Fruit fly (Drosophila melanogaster) whole organism, embryonic: ENCODE results near the gene Atg14.
A peak's percentile ranks its signal among the peaks of the same experiment; 100 is the strongest.

Experiments
- Aef1 ChIP-seq: fragments of 200-800 bp; sonication (Bioruptor generic); IDR thresholded peaks from 3 replicates; pipeline ENCODE4 v1.3.6; 2022; ENCODE audit warnings: missing biosample characterization, missing genetic modification characterization
- Antp ChIP-seq: fragments of 200-800 bp; sonication (Bioruptor generic); optimal IDR thresholded peaks from 3 replicates; lab custom pipeline; 2016; ENCODE audit warnings: missing biosample characterization, missing genetic modification characterization
- Bteb2 ChIP-seq: fragments of 200-800 bp; sonication (Bioruptor generic); optimal IDR thresholded peaks from 2 replicates; lab custom pipeline; 2016; ENCODE audit warnings: missing biosample characterization, missing genetic modification characterization
- CG10959 ChIP-seq: fragments of 200-800 bp; sonication (Bioruptor generic); IDR thresholded peaks from 2 replicates; pipeline ENCODE4 v1.3.6; 2022; ENCODE audit warnings: missing biosample characterization, missing genetic modification characterization
- CG11247 ChIP-seq: fragments of 200-800 bp; sonication (Bioruptor generic); IDR thresholded peaks from 2 replicates; pipeline ENCODE4 v1.3.6; 2022; ENCODE audit warnings: missing biosample characterization, missing genetic modification characterization
- CG12155 ChIP-seq: fragments of 200-800 bp; sonication (Bioruptor generic); optimal IDR thresholded peaks from 3 replicates; lab custom pipeline; 2016; ENCODE audit warnings: missing biosample characterization, missing genetic modification characterization
- CG13624 ChIP-seq: fragments of 200-800 bp; sonication (Bioruptor generic); optimal IDR thresholded peaks from 2 replicates; lab custom pipeline; 2016; ENCODE audit warnings: missing biosample characterization, missing genetic modification characterization
- CG16863 ChIP-seq: fragments of 200-800 bp; sonication (Bioruptor generic); optimal IDR thresholded peaks from 3 replicates; lab custom pipeline; 2016; ENCODE audit warnings: missing biosample characterization, missing genetic modification characterization
- CG17385 ChIP-seq: fragments of 200-800 bp; sonication (Bioruptor generic); optimal IDR thresholded peaks from 3 replicates; lab custom pipeline; 2018; ENCODE audit warnings: missing biosample characterization, mild to moderate bottlenecking, missing genetic modification characterization
- CG17829 ChIP-seq: fragments of 200-800 bp; optimal IDR thresholded peaks from 2 replicates; lab custom pipeline; 2019; ENCODE audit warnings: missing biosample characterization, mild to moderate bottlenecking, missing genetic modification characterization, moderate library complexity
- CG18262 ChIP-seq: fragments of 200-800 bp; optimal IDR thresholded peaks from 3 replicates; lab custom pipeline; 2019; ENCODE audit warnings: missing biosample characterization, mild to moderate bottlenecking, missing genetic modification characterization, moderate library complexity
- CG2129 ChIP-seq: fragments of 200-800 bp; sonication (Bioruptor generic); IDR thresholded peaks from 2 replicates; pipeline ENCODE4 v1.3.6; 2022; ENCODE audit warnings: missing biosample characterization, missing genetic modification characterization; ENCODE audit not compliant: partially characterized antibody
- CG3065 ChIP-seq: fragments of 200-800 bp; sonication (Bioruptor generic); optimal IDR thresholded peaks from 2 replicates; lab custom pipeline; 2016; ENCODE audit warnings: missing biosample characterization, missing genetic modification characterization
- CG31441 ChIP-seq: fragments of 200-800 bp; sonication (Bioruptor generic); IDR thresholded peaks from 2 replicates; pipeline ENCODE4 v1.3.6; 2022; ENCODE audit warnings: missing biosample characterization, missing genetic modification characterization
- CG3281 ChIP-seq: fragments of 200-800 bp; sonication (Bioruptor generic); optimal IDR thresholded peaks from 3 replicates; lab custom pipeline; 2017; ENCODE audit warnings: missing biosample characterization, mild to moderate bottlenecking, missing genetic modification characterization
- CG3407 ChIP-seq: fragments of 200-800 bp; sonication (Bioruptor generic); optimal IDR thresholded peaks from 2 replicates; lab custom pipeline; 2018; ENCODE audit warnings: missing biosample characterization, mild to moderate bottlenecking, missing genetic modification characterization
- CG3838 ChIP-seq: fragments of 200-800 bp; sonication (Bioruptor generic); optimal IDR thresholded peaks from 3 replicates; lab custom pipeline; 2016; ENCODE audit warnings: missing biosample characterization, missing genetic modification characterization
- CG4617 ChIP-seq: fragments of 200-800 bp; sonication (Bioruptor generic); optimal IDR thresholded peaks from 3 replicates; lab custom pipeline; 2016; ENCODE audit warnings: missing biosample characterization, missing genetic modification characterization, borderline replicate concordance
- CG4820 ChIP-seq: fragments of 200-800 bp; sonication (Bioruptor generic); optimal IDR thresholded peaks from 3 replicates; lab custom pipeline; 2016; ENCODE audit warnings: missing biosample characterization, missing genetic modification characterization
- CG5953 ChIP-seq: fragments of 200-800 bp; sonication (Bioruptor generic); IDR thresholded peaks from 2 replicates; pipeline ENCODE4 v1.3.6; 2022; ENCODE audit warnings: missing biosample characterization, missing genetic modification characterization
- CG6791 ChIP-seq: fragments of 200-800 bp; sonication (Bioruptor generic); IDR thresholded peaks from 3 replicates; pipeline ENCODE4 v1.3.6; 2022; ENCODE audit warnings: missing biosample characterization, missing genetic modification characterization; ENCODE audit not compliant: partially characterized antibody
- CG7372 ChIP-seq: fragments of 200-800 bp; sonication (Bioruptor generic); IDR thresholded peaks from 2 replicates; pipeline ENCODE4 v1.3.6; 2022; ENCODE audit warnings: missing biosample characterization, missing genetic modification characterization
- CG9817 ChIP-seq: fragments of 200-800 bp; sonication (Bioruptor generic); optimal IDR thresholded peaks from 2 replicates; lab custom pipeline; 2018; ENCODE audit warnings: missing biosample characterization, mild to moderate bottlenecking, missing genetic modification characterization, moderate library complexity
- Camta ChIP-seq: fragments of 200-800 bp; sonication (Bioruptor generic); optimal IDR thresholded peaks from 2 replicates; lab custom pipeline; 2016; ENCODE audit warnings: missing biosample characterization, missing genetic modification characterization
- CoRest ChIP-seq: fragments of 200-800 bp; sonication (Bioruptor generic); optimal IDR thresholded peaks from 3 replicates; lab custom pipeline; 2018; ENCODE audit warnings: missing biosample characterization, mild to moderate bottlenecking, missing genetic modification characterization, moderate library complexity
- Lim3 ChIP-seq: fragments of 200-800 bp; sonication (Bioruptor generic); IDR thresholded peaks from 2 replicates; pipeline ENCODE4 v1.3.6; 2022; ENCODE audit warnings: missing biosample characterization, missing genetic modification characterization
- MESR4 ChIP-seq: fragments of 200-800 bp; sonication (Bioruptor generic); optimal IDR thresholded peaks from 2 replicates; lab custom pipeline; 2018; ENCODE audit warnings: missing biosample characterization, mild to moderate bottlenecking, missing genetic modification characterization, moderate library complexity
- Mes4 ChIP-seq: fragments of 200-800 bp; sonication (Bioruptor generic); optimal IDR thresholded peaks from 2 replicates; lab custom pipeline; 2016; ENCODE audit warnings: missing biosample characterization, missing genetic modification characterization
- Mrtf ChIP-seq: fragments of 200-800 bp; sonication (Bioruptor generic); IDR thresholded peaks from 3 replicates; pipeline ENCODE4 v1.3.6; 2022; ENCODE audit warnings: missing biosample characterization, missing genetic modification characterization
- NFAT ChIP-seq: fragments of 200-800 bp; sonication (Bioruptor generic); IDR thresholded peaks from 2 replicates; pipeline ENCODE4 v1.3.6; 2022; ENCODE audit warnings: missing biosample characterization, missing genetic modification characterization
- Nf-YB ChIP-seq: fragments of 200-800 bp; sonication (Bioruptor generic); optimal IDR thresholded peaks from 3 replicates; lab custom pipeline; 2019; ENCODE audit warnings: missing biosample characterization, mild to moderate bottlenecking, missing genetic modification characterization, moderate library complexity
- Scr ChIP-seq: fragments of 200-800 bp; sonication (Bioruptor generic); IDR thresholded peaks from 2 replicates; pipeline ENCODE4 v1.3.6; 2022; ENCODE audit warnings: missing biosample characterization, missing genetic modification characterization; ENCODE audit not compliant: partially characterized antibody
- Six4 ChIP-seq: fragments of 200-800 bp; sonication (Bioruptor generic); optimal IDR thresholded peaks from 2 replicates; lab custom pipeline; 2016; ENCODE audit warnings: missing biosample characterization, missing genetic modification characterization
- Trl ChIP-seq, 3 experiments: fragments of >200 bp in 2 of 3; fragments of 200-800 bp in 1 of 3; sonication (Bioruptor generic) in 1 of 3; optimal IDR thresholded peaks; 2 replicates in 1 of 3; 3 replicates in 2 of 3; lab custom pipeline; 2016 to 2017; ENCODE audit warnings: missing biosample characterization in 1 of 3, missing genetic modification characterization in 1 of 3
- Xbp1 ChIP-seq: fragments of 200-800 bp; sonication (Bioruptor generic); optimal IDR thresholded peaks from 3 replicates; lab custom pipeline; 2016; ENCODE audit warnings: missing biosample characterization, mild to moderate bottlenecking, missing genetic modification characterization
- caup ChIP-seq: fragments of 200-800 bp; sonication (Bioruptor generic); optimal IDR thresholded peaks from 3 replicates; lab custom pipeline; 2017; ENCODE audit warnings: missing biosample characterization, mild to moderate bottlenecking, missing genetic modification characterization, moderate library complexity; ENCODE audit not compliant: severe bottlenecking
- chn ChIP-seq: fragments of 200-800 bp; sonication (Bioruptor generic); optimal IDR thresholded peaks from 2 replicates; lab custom pipeline; 2016; ENCODE audit warnings: missing biosample characterization, missing genetic modification characterization
- disco-r ChIP-seq: fragments of 200-800 bp; sonication (Bioruptor generic); optimal IDR thresholded peaks from 2 replicates; lab custom pipeline; 2016; ENCODE audit warnings: missing biosample characterization, missing genetic modification characterization
- gt ChIP-seq: fragments of 200-800 bp; sonication (Bioruptor generic); IDR thresholded peaks from 2 replicates; pipeline ENCODE4 v1.3.6; 2022; ENCODE audit warnings: missing biosample characterization, missing genetic modification characterization
- luna ChIP-seq: fragments of 200-800 bp; sonication (Bioruptor generic); optimal IDR thresholded peaks from 2 replicates; lab custom pipeline; 2016; ENCODE audit warnings: missing biosample characterization, missing genetic modification characterization
- nmo ChIP-seq: fragments of 200-800 bp; sonication (Bioruptor generic); optimal IDR thresholded peaks from 2 replicates; lab custom pipeline; 2018; ENCODE audit warnings: missing biosample characterization, mild to moderate bottlenecking, missing genetic modification characterization, moderate library complexity
- p53 ChIP-seq: fragments of 200-800 bp; sonication (Bioruptor generic); optimal IDR thresholded peaks from 2 replicates; lab custom pipeline; 2016; ENCODE audit warnings: missing biosample characterization, missing genetic modification characterization
- peb ChIP-seq: fragments of 200-800 bp; sonication (Bioruptor generic); IDR thresholded peaks from 2 replicates; pipeline ENCODE4 v1.3.6; 2022; ENCODE audit warnings: missing biosample characterization, missing genetic modification characterization
- ranshi ChIP-seq: fragments of 200-800 bp; sonication (Bioruptor generic); IDR thresholded peaks from 2 replicates; pipeline ENCODE4 v1.3.6; 2022; ENCODE audit warnings: missing biosample characterization, missing genetic modification characterization
- repo ChIP-seq: fragments of 200-800 bp; sonication (Bioruptor generic); optimal IDR thresholded peaks from 2 replicates; lab custom pipeline; 2016; ENCODE audit warnings: missing biosample characterization, missing genetic modification characterization
- run ChIP-seq: fragments of 200-800 bp; sonication (Bioruptor generic); optimal IDR thresholded peaks from 3 replicates; lab custom pipeline; 2018; ENCODE audit warnings: missing biosample characterization, mild to moderate bottlenecking, missing genetic modification characterization
- slbo ChIP-seq: fragments of 200-800 bp; sonication (Bioruptor generic); IDR thresholded peaks from 2 replicates; pipeline ENCODE4 v1.3.6; 2022; ENCODE audit warnings: missing biosample characterization, missing genetic modification characterization
- vfl ChIP-seq: fragments of 200-800 bp; sonication (Bioruptor generic); optimal IDR thresholded peaks from 2 replicates; lab custom pipeline; 2016; ENCODE audit warnings: missing biosample characterization, missing genetic modification characterization
- zfh1 ChIP-seq: fragments of 200-800 bp; sonication (Bioruptor generic); IDR thresholded peaks from 3 replicates; pipeline ENCODE4 v1.3.6; 2022; ENCODE audit warnings: missing biosample characterization, missing genetic modification characterization
- zfh2 ChIP-seq: fragments of 200-800 bp; sonication (Bioruptor generic); optimal IDR thresholded peaks from 2 replicates; lab custom pipeline; 2016; ENCODE audit warnings: missing biosample characterization, missing genetic modification characterization

Atg14 gene

DNA sequence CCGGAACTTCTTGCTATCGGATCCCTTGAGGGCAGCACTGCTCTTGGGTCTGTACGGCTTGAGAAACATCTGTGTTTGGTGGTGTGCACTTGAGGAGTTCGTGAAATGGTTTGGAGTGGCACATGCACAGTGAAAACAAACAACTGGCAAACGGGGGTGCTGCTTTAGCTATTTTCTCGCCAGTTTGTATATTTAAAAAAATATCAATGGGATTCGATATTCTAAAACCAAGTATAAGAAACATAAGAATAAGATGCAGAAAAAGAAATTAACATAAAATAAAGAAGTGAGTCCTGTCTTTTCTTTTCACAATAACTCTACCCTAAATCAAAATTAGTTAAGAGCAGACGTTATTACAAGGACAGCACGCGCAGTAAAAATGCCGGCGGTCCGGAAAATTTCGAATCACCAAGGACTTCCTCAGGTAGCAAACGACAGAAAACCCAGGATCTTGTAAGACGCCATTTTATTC is 35.5 kb downstream of the Atg14 start, which contains the start of gene eIF2D (continued):
- TF ChIP-seq Camta (GFP tag; lab: Kevin White, UChicago) = peak; percentile 46
- TF ChIP-seq CG12155 (GFP tag; lab: Kevin White, UChicago) = peak; percentile 36
- TF ChIP-seq Lim3 (GFP tag; lab: Robert Waterston, UW) = no peak
- TF ChIP-seq CG11247 = peak; percentile 42; the same call in 1 of the 2 replicates
- peak; percentile 67 for TF ChIP-seq CoRest (tag; lab: Kevin White, UChicago)
- peak; percentile 69 for TF ChIP-seq CG7372
- TF ChIP-seq CG10959 (GFP tag; lab: Robert Waterston, UW) = no peak
- peak; percentile 68 for TF ChIP-seq caup
- peak; percentile 34; the same call in 1 of the 3 replicates for TF ChIP-seq Aef1 (GFP tag; lab: Robert Waterston, UW)
- TF ChIP-seq CG6791 (GFP tag; lab: Robert Waterston, UW) = no peak
- TF ChIP-seq slbo (GFP tag; lab: Robert Waterston, UW) = peak; percentile 63
- peak; percentile 66 for TF ChIP-seq CG17385
- TF ChIP-seq Antp = peak; percentile 17
- peak; percentile 68 for TF ChIP-seq CG3281
- peak; percentile 72 for TF ChIP-seq CG18262 (tag; lab: Kevin White, UChicago)
- TF ChIP-seq zfh1 (GFP tag; lab: Robert Waterston, UW) = peak; percentile 56; the same call in 2 of the 3 replicates
- no peak for TF ChIP-seq disco-r (GFP tag; lab: Kevin White, UChicago)
- TF ChIP-seq nmo (GFP tag; lab: Kevin White, UChicago) = peak; percentile 69
- TF ChIP-seq repo (GFP tag; lab: Kevin White, UChicago) = no peak
- TF ChIP-seq peb (GFP tag; lab: Robert Waterston, UW) = no peak
- TF ChIP-seq CG17829 = peak; percentile 81
- TF ChIP-seq run = no peak
- TF ChIP-seq CG5953 (GFP tag; lab: Robert Waterston, UW) = peak; percentile 47; the same call in 1 of the 2 replicates
- peak; percentile 46 for TF ChIP-seq Xbp1 (GFP tag; lab: Kevin White, UChicago)
- peak; percentile 68 for TF ChIP-seq MESR4 (GFP tag; lab: Kevin White, UChicago)
- peak; percentile 46 for TF ChIP-seq CG9817 (tag; lab: Kevin White, UChicago)
- TF ChIP-seq luna (GFP tag; lab: Kevin White, UChicago) = no peak
- no peak for TF ChIP-seq p53 (GFP tag; lab: Kevin White, UChicago)
- TF ChIP-seq Bteb2 (GFP tag; lab: Kevin White, UChicago) = peak; percentile 53
- peak; percentile 51 for TF ChIP-seq CG13624 (GFP tag; lab: Kevin White, UChicago)
- peak; percentile 47 for TF ChIP-seq CG4617 (GFP tag; lab: Kevin White, UChicago)
- peak; percentile 51 for TF ChIP-seq CG4820 (GFP tag; lab: Kevin White, UChicago)
- no peak for TF ChIP-seq CG3407 (GFP tag; lab: Kevin White, UChicago)
- peak; percentile 54 for TF ChIP-seq chn (GFP tag; lab: Kevin White, UChicago)
- TF ChIP-seq vfl = no peak
- no peak for TF ChIP-seq CG2129
- peak; percentile 50; the same call in 1 of the 2 replicates for TF ChIP-seq NFAT (GFP tag; lab: Robert Waterston, UW)
- no peak for TF ChIP-seq Trl (optimal IDR thresholded peaks at IDR 0.05; lab: Kevin White, UChicago)
- peak; percentile 66 for TF ChIP-seq Trl (GFP tag; optimal IDR thresholded peaks at IDR 0.05; lab: Kevin White, UChicago)
- TF ChIP-seq gt = no peak
- TF ChIP-seq zfh2 (GFP tag; lab: Kevin White, UChicago) = peak; percentile 29
- TF ChIP-seq CG3838 (GFP tag; lab: Kevin White, UChicago) = no peak
- no peak for TF ChIP-seq CG3065 (GFP tag; lab: Kevin White, UChicago)
- TF ChIP-seq CG31441 = peak; percentile 68
- peak; percentile 61; the same call in 1 of the 3 replicates for TF ChIP-seq Mrtf
- peak; percentile 19 for TF ChIP-seq Nf-YB
- TF ChIP-seq ranshi (GFP tag; lab: Robert Waterston, UW) = peak; percentile 64; the same call in 1 of the 2 replicates
- peak; percentile 17 for TF ChIP-seq Mes4 (GFP tag; lab: Kevin White, UChicago)
- TF ChIP-seq Scr = peak; percentile 19; the same call in 1 of the 2 replicates
- TF ChIP-seq CG16863 (GFP tag; lab: Kevin White, UChicago) = peak; percentile 50
- TF ChIP-seq Six4 (GFP tag; lab: Kevin White, UChicago) = peak; percentile 51
